Worm (Caenorhabditis elegans) whole organism, L2 larva: Measurements from ENCODE around the gene T28D6.6.

Experiments used
- C34F6.9 ChIP-seq: fragments of 150-350 bp; optimal IDR thresholded peaks from 2 replicates; lab custom pipeline; 2014; ENCODE audit warnings: missing biosample characterization, missing genetic modification characterization
- F13H6.1 ChIP-seq: sonication (generic microtip); optimal IDR thresholded peaks from 2 replicates; lab custom pipeline; 2016; ENCODE audit warnings: missing genetic modification characterization, missing compliant biosample characterization
- ZK546.5 ChIP-seq: sonication (generic microtip); optimal IDR thresholded peaks from 2 replicates; lab custom pipeline; 2017; ENCODE audit warnings: missing biosample characterization, missing genetic modification characterization
- aly-2 ChIP-seq: fragments of 150-350 bp; optimal IDR thresholded peaks from 2 replicates; lab custom pipeline; 2014; ENCODE audit warnings: missing biosample characterization, missing genetic modification characterization
- elt-1 ChIP-seq: fragments of 150-350 bp; optimal IDR thresholded peaks from 2 replicates; lab custom pipeline; 2014; ENCODE audit warnings: missing biosample characterization, missing genetic modification characterization
- fos-1 ChIP-seq: fragments of 150-350 bp; optimal IDR thresholded peaks from 2 replicates; lab custom pipeline; 2014; ENCODE audit warnings: missing biosample characterization, missing genetic modification characterization
- lin-39 ChIP-seq: fragments of 150-350 bp; optimal IDR thresholded peaks from 2 replicates; lab custom pipeline; 2014; ENCODE audit warnings: missing biosample characterization, missing genetic modification reagents, missing genetic modification characterization
- lsy-2 ChIP-seq, 2 experiments: fragments of 150-350 bp in 1 of 2; sonication (generic microtip) in 1 of 2; optimal IDR thresholded peaks; 2 replicates each; lab custom pipeline; 2014 to 2017; ENCODE audit warnings: missing biosample characterization in 2 of 2, missing genetic modification characterization in 2 of 2
- mbf-1 ChIP-seq: sonication (generic microtip); optimal IDR thresholded peaks from 2 replicates; lab custom pipeline; 2017; ENCODE audit warnings: missing biosample characterization, missing genetic modification characterization
- mdl-1 ChIP-seq, 2 experiments: fragments of 150-350 bp in 1 of 2; sonication (generic microtip) in 1 of 2; optimal IDR thresholded peaks; 2 replicates each; lab custom pipeline; 2017; ENCODE audit warnings: missing biosample characterization in 2 of 2, missing genetic modification characterization in 2 of 2
- nhr-12 ChIP-seq: fragments of 150-350 bp; optimal IDR thresholded peaks from 2 replicates; lab custom pipeline; 2014; ENCODE audit warnings: missing biosample characterization, missing genetic modification characterization
- nhr-129 ChIP-seq: fragments of 150-350 bp; optimal IDR thresholded peaks from 2 replicates; lab custom pipeline; 2014; ENCODE audit warnings: missing biosample characterization, missing genetic modification characterization
- nhr-237 ChIP-seq: fragments of 150-350 bp; optimal IDR thresholded peaks from 2 replicates; lab custom pipeline; 2014; ENCODE audit warnings: missing biosample characterization, missing genetic modification characterization
- nhr-25 ChIP-seq: fragments of 150-350 bp; sonication (generic microtip); optimal IDR thresholded peaks from 3 replicates; lab custom pipeline; 2014; ENCODE audit warnings: missing biosample characterization, missing genetic modification characterization
- nhr-6 ChIP-seq: fragments of 150-350 bp; optimal IDR thresholded peaks from 2 replicates; lab custom pipeline; 2014; ENCODE audit warnings: missing biosample characterization, missing genetic modification characterization
- peb-1 ChIP-seq: fragments of 150-350 bp; optimal IDR thresholded peaks from 2 replicates; lab custom pipeline; 2014; ENCODE audit warnings: missing biosample characterization, missing genetic modification characterization
- sem-4 ChIP-seq: fragments of 150-350 bp; optimal IDR thresholded peaks from 2 replicates; lab custom pipeline; 2014; ENCODE audit warnings: missing biosample characterization, missing genetic modification reagents, missing genetic modification characterization
- skn-1 ChIP-seq: sonication (generic microtip); optimal IDR thresholded peaks from 2 replicates; lab custom pipeline; 2017; ENCODE audit warnings: missing biosample characterization, missing genetic modification characterization
- sma-3 ChIP-seq: sonication (generic microtip); optimal IDR thresholded peaks from 2 replicates; lab custom pipeline; 2016; ENCODE audit warnings: missing genetic modification reagents, missing genetic modification characterization, missing compliant biosample characterization
- unc-39 ChIP-seq: fragments of 150-350 bp; optimal IDR thresholded peaks from 2 replicates; lab custom pipeline; 2014; ENCODE audit warnings: missing biosample characterization, missing genetic modification characterization
- unc-55 ChIP-seq: fragments of 150-350 bp; sonication (generic microtip); optimal IDR thresholded peaks from 3 replicates; lab custom pipeline; 2014; ENCODE audit warnings: missing biosample characterization, missing genetic modification reagents, missing genetic modification characterization
- unc-62 ChIP-seq: fragments of 150-350 bp; optimal IDR thresholded peaks from 2 replicates; lab custom pipeline; 2014; ENCODE audit warnings: missing biosample characterization, missing genetic modification reagents, missing genetic modification characterization
- ztf-1 ChIP-seq: fragments of 200-800 bp; sonication (Bioruptor generic); conservative IDR thresholded peaks from 2 replicates; pipeline ENCODE4 v1.3.6; 2022; ENCODE audit warnings: missing genetic modification characterization, missing compliant biosample characterization
- ztf-11 ChIP-seq: sonication (generic microtip); optimal IDR thresholded peaks from 2 replicates; lab custom pipeline; 2017; ENCODE audit warnings: missing biosample characterization, missing genetic modification characterization
- ztf-4 ChIP-seq: fragments of 150-350 bp; optimal IDR thresholded peaks from 2 replicates; lab custom pipeline; 2014; ENCODE audit warnings: missing biosample characterization, missing genetic modification characterization

Gene T28D6.6

DNA sequence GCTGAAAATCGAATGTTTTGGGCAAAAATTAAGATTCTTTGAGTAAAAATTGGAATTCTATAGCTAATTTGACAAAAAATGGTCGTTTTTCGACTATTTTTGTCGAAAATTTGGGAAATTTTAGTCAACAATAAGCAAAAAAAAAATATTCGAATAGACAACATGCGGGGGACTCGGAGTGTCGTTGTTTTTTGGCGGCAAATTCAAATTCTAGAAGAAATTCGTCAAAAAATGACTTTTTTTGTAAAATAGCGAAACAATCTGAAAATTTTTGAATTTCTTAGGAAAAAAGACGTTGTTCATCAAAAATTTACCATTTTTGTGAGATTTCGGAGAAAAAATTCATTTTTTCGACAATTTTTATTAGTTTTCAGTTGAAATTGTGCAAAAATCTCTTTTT lies 59.3 kb downstream of the T28D6.6 start:
- TF ChIP-seq mdl-1 (tag; optimal IDR thresholded peaks at IDR 0.05; lab: Kevin White, UChicago) = no peak
- no peak for TF ChIP-seq nhr-25
- TF ChIP-seq aly-2 = no peak
- no peak for TF ChIP-seq nhr-6
- no peak for TF ChIP-seq nhr-129 (tag; lab: Kevin White, UChicago)
- TF ChIP-seq ztf-4 (tag; lab: Kevin White, UChicago) = no peak
- no peak for TF ChIP-seq elt-1
- no peak for TF ChIP-seq nhr-237
- no peak for TF ChIP-seq unc-55
- TF ChIP-seq lsy-2 (tag; optimal IDR thresholded peaks at IDR 0.05; lab: Kevin White, UChicago) = no peak
- no peak for TF ChIP-seq ztf-1 (GFP tag; lab: Robert Waterston, UW)
- TF ChIP-seq unc-62 = no peak

DNA sequence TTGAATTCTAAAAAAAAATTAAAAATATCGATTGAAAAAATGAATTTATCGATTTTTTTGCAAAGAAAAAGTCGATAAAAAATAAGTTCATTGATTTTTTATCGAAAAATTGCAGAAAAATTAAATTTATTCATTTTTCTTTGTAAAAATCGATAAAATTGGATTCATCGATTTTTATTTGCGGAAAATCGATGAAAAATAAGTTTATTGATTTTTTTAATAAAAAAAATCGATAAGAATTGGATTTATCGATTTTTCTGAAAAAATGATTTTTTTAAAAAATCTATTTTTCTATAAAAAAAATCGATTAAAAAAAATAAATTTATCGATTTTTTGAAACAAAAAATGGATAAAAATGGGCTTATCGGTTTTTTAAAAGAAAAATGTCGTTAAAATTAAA lies 63.0 kb downstream of the T28D6.6 start:
- TF ChIP-seq ztf-11 (tag; lab: Kevin White, UChicago) = no peak
- no peak for TF ChIP-seq nhr-12 (tag; lab: Kevin White, UChicago)

DNA sequence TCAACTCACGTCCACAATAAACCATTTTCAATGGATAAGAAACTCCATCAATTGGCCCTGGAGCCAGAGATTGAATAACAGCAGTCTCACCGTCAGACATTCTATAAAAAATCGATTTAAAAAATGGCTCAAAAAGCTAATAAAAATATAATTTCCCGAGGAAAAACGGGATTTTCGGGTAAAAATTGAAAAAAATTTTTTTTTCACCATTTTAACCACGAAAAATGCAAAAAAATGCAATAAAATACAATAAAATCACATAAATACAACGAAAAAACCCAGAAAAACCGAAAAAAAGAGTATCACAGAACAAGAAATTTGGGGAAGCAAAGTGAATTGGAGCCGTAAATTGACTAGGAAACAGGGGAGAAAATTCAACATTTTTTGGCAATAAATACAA lies 64.1 kb downstream of the T28D6.6 start, which contains the start of gene Y47D3A.21:
Gene Y47D3A.21, minus strand, starts transcription at position 101 of the 400 bp plus-strand sequence.
- TF ChIP-seq fos-1 (no peak), nhr-6 (no peak), unc-39 (tag; lab: Kevin White, UChicago) (no peak), sma-3 (GFP tag; lab: Kevin White, UChicago) (no peak), unc-62 (no peak), ZK546.5 (tag; lab: Kevin White, UChicago) (no peak), ztf-11 (tag; lab: Kevin White, UChicago) (no peak), ztf-4 (tag; lab: Kevin White, UChicago) (no peak), mbf-1 (tag; lab: Kevin White, UChicago) (no peak), sem-4 (tag; lab: Kevin White, UChicago) (no peak), lin-39 (tag; lab: Kevin White, UChicago) (no peak), skn-1 (tag; lab: Kevin White, UChicago) (no peak), ztf-1 (GFP tag; lab: Robert Waterston, UW) (no peak), C34F6.9 (tag; lab: Kevin White, UChicago) (no peak), peb-1 (tag; lab: Kevin White, UChicago) (no peak), F13H6.1 (tag; lab: Kevin White, UChicago) (no peak), lsy-2 (tag; optimal IDR thresholded peaks at IDR 0.05; lab: Kevin White, UChicago) (no peak)
